Worm (Caenorhabditis elegans): Measurements from ENCODE around the gene F56C3.10.
"Not testable (repeated sequence)": the region's sequence is repeated elsewhere in the genome, so short reads cannot be mapped to it uniquely, and the experiment has no call there.

F56C3.10 gene

ce11 chrX:1409224-1409623, 27.8 kb upstream of the F56C3.10 start:
- peak; percentile 91 for TF ChIP-seq aha-1 (tag)
- TF ChIP-seq F44E2.7 (GFP tag; IDR thresholded peaks at IDR 0.05) = no peak
- TF ChIP-seq hlh-30 (tag; optimal IDR thresholded peaks at IDR 0.05; ENCODE audit: insufficient read depth) = no peak

DNA sequence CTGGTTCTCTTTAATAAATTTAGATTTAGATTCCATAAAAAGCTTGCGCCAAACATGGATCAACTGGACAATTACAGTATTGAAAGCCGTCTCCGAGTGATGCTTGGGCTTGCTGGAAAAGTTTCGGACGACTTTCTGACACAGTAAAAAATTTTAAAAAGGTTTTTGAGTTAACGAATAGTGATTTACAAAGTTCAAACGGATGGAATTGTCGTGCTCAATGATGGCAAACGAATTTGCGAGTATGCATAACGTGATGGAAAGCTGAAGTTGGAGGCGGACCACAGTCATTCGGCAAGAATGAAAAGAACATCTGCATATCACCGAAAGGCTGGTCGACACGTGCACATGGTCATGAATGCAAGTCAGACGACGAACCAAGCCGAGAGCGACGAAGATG, 22.5 kb upstream of the F56C3.10 start, which contains the start of gene ZK402.1:
ZK402.1 (plus strand) TSS at position 301 of the 400 bp plus-strand sequence.
- not testable (repeated sequence) for TF ChIP-seq lin-29 (GFP tag; IDR thresholded peaks at IDR 0.05); lin-1 (GFP tag; IDR thresholded peaks at IDR 0.05); nhr-6 (tag; optimal IDR thresholded peaks at IDR 0.05)

ce11 chrX:1403444-1403843, 22.0 kb upstream of the F56C3.10 start, which contains the start of gene ZK402.2:
ZK402.2 (plus strand) TSS chrX:1403744.
- not testable (repeated sequence) for TF ChIP-seq daf-12, unc-39, aly-2 (tag; optimal IDR thresholded peaks at IDR 0.05)

- no peak for TF ChIP-seq php-3 (GFP tag; IDR thresholded peaks at IDR 0.05)
- TF ChIP-seq set-16 (GFP tag; IDR thresholded peaks at IDR 0.05) = no peak
- TF ChIP-seq madf-9 (GFP tag; conservative IDR thresholded peaks at IDR 0.05) = no peak
- no peak for TF ChIP-seq skn-1 (tag; optimal IDR thresholded peaks at IDR 0.05)
- TF ChIP-seq zag-1 (tag; optimal IDR thresholded peaks at IDR 0.05) = no peak
- no peak for TF ChIP-seq daf-12 (tag; optimal IDR thresholded peaks at IDR 0.05)
Observed at ce11 chrX:1401259-1401658, 19.8 kb upstream of the F56C3.10 start, which contains the start of gene ZK402.5. ZK402.5 (minus strand) TSS chrX:1401359.

- TF ChIP-seq hlh-30 (tag; optimal IDR thresholded peaks at IDR 0.05; ENCODE audit: insufficient read depth) = no peak
- TF ChIP-seq lim-7 (GFP tag; IDR thresholded peaks at IDR 0.05) = no peak
- no peak for TF ChIP-seq hlh-11 (tag; optimal IDR thresholded peaks at IDR 0.05)
- no peak for TF ChIP-seq rbr-2 (tag; optimal IDR thresholded peaks at IDR 0.05)
- no peak for TF ChIP-seq nhr-111 (GFP tag; optimal IDR thresholded peaks at IDR 0.05)
- TF ChIP-seq ZK337.2 (GFP tag; IDR thresholded peaks at IDR 0.05) = no peak
- TF ChIP-seq F37D6.2 (tag; optimal IDR thresholded peaks at IDR 0.05) = no peak
- no peak for TF ChIP-seq lin-1 (GFP tag; IDR thresholded peaks at IDR 0.05)
- no peak for TF ChIP-seq ZK546.5 (tag; optimal IDR thresholded peaks at IDR 0.05)
Observed at ce11 chrX:1397516-1397915, 16.1 kb upstream of the F56C3.10 start, which contains the start of gene H39E20.1. H39E20.1 (minus strand) TSS chrX:1397616.

DNA sequence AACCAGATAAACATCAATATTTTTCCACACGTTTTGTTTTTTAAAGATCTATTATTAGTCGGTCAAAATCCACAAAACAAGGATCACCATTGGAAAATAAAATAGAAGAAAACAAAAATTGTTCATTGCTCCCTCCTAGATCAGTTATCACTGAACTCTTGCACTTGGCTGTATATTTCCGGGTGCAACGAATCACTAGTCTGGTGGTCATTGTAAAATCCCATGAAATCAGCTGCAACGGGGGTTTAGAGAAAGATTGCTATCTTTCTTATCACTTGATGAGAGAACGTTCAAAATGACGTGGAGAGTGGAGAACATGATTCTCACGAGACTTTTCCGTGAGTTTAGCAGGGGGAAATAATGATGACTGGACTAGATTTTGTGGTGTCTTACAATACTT, 14.3 kb upstream of the F56C3.10 start:
- TF ChIP-seq nhr-77 (tag; optimal IDR thresholded peaks at IDR 0.05) (peak; percentile 22), Y5F2A.4 (GFP tag; optimal IDR thresholded peaks at IDR 0.05) (no peak), T26A8.4 (GFP tag; IDR thresholded peaks at IDR 0.05) (peak; percentile 49; the same call in 1 of the 2 replicates), lsy-2 (tag; optimal IDR thresholded peaks at IDR 0.05) (peak in 1 of 2 experiments; percentile 26), nhr-10 (tag; optimal IDR thresholded peaks at IDR 0.05) (peak; percentile 25), vab-7 (GFP tag; IDR thresholded peaks at IDR 0.05) (no peak), nhr-48 (tag; optimal IDR thresholded peaks at IDR 0.05) (peak; percentile 69), nhr-28 (tag; optimal IDR thresholded peaks at IDR 0.05) (peak; percentile 50), ceh-20 (GFP tag; IDR thresholded peaks at IDR 0.05) (0 out of 2 replicates have a peak, but pooled peaks have one; percentile 15), hif-1 (tag; optimal IDR thresholded peaks at IDR 0.05) (peak in 1 of 2 experiments; percentile 74), zip-2 (tag; optimal IDR thresholded peaks at IDR 0.05) (no peak), hlh-11 (tag; optimal IDR thresholded peaks at IDR 0.05) (peak; percentile 83), dpl-1 (GFP tag; optimal IDR thresholded peaks at IDR 0.05) (no peak), lin-38 (GFP tag; IDR thresholded peaks at IDR 0.05) (no peak), mdl-1 (tag; optimal IDR thresholded peaks at IDR 0.05) (peak in 1 of 2 experiments; percentile 49), nhr-6 (tag; optimal IDR thresholded peaks at IDR 0.05) (peak; percentile 7), tra-1 (GFP tag; IDR thresholded peaks at IDR 0.05) (no peak), zfp-3 (GFP tag; conservative IDR thresholded peaks at IDR 0.05) (no peak), nhr-11 (tag; optimal IDR thresholded peaks at IDR 0.05) (peak; percentile 60), nhr-25 (tag; optimal IDR thresholded peaks at IDR 0.05; ENCODE audit: borderline replicate concordance, insufficient read depth) (no peak), unc-62 (GFP tag; optimal IDR thresholded peaks at IDR 0.05 in 1 of 2) (peak in 1 of 2 experiments; percentile 66), unc-62 (tag; optimal IDR thresholded peaks at IDR 0.05) (no peak), hlh-30 (tag; optimal IDR thresholded peaks at IDR 0.05; ENCODE audit: insufficient read depth) (peak; percentile 86), dmd-6 (GFP tag; IDR thresholded peaks at IDR 0.05) (peak; percentile 60)

Data from whole organism, L4 larva.